Fruit fly (Drosophila melanogaster): ENCODE measurements around the gene kst.

The kst gene

DNA sequence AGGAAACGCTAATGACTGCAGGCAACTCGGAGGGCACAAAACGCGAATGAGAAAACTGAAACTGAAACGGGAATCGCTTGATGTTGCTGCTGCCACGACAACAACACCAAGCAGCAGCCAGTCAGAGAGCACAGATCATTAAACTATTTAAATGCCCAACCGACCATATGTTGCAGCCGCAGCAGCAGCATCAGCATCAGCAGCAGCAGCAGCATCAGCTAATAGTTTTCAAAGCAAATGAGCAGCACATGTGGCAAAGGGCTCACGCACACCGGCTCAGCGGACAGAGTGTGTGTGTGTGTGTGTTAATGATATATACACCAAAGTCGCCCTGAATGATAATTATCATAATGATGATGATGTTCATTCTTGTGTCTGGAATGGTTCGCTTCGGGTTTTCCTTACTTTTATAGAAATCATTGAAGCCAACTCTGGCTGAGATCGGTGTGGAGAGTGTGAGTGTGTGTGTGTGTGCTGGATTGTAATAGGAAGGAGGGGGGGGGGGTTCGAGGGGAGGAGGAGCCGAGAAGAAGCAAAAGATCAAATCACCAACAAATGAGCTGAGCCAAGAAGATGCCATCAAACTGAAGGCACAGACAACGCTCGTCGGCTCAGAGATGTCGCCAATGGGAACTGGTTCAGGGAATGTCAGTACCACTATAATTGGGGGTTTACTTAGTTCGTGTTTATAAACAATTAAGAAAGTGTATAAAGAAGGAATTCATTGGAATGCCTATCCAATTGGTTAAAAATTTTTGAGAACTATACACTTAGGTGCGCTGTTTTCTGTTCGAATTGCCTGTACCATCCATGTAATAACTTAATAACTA, 72.4 kb downstream of the kst start (continued):
- TF ChIP-seq zen (tag; optimal IDR thresholded peaks at IDR 0.05) (peak; percentile 77), bbx (GFP tag; IDR thresholded peaks at IDR 0.05; ENCODE audit: partially characterized antibody) (0 out of 2 replicates have a peak, but pooled peaks have one; percentile 27), CG12236 (GFP tag; optimal IDR thresholded peaks at IDR 0.05) (no peak), CG7745 (tag; optimal IDR thresholded peaks at IDR 0.05) (peak; percentile 5), CG10147 (GFP tag; optimal IDR thresholded peaks at IDR 0.05) (no peak), sd (tag; optimal IDR thresholded peaks at IDR 0.05) (no peak), croc (GFP tag; conservative IDR thresholded peaks at IDR 0.05) (no peak), PHDP (tag; optimal IDR thresholded peaks at IDR 0.05) (no peak), sc (optimal IDR thresholded peaks at IDR 0.05) (no peak), sc (GFP tag; optimal IDR thresholded peaks at IDR 0.05) (no peak), CG12769 (tag; optimal IDR thresholded peaks at IDR 0.05) (peak; percentile 26), fru (optimal IDR thresholded peaks at IDR 0.05) (no peak), lab (GFP tag; optimal IDR thresholded peaks at IDR 0.05) (no peak), CG18599 (GFP tag; optimal IDR thresholded peaks at IDR 0.05) (no peak), CG17359 (tag; optimal IDR thresholded peaks at IDR 0.05) (no peak), sisA (GFP tag; IDR thresholded peaks at IDR 0.05) (no peak), CG2199 (GFP tag; IDR thresholded peaks at IDR 0.05) (peak; percentile 66; the same call in 1 of the 3 replicates), E2f1 (GFP tag; IDR thresholded peaks at IDR 0.05) (no peak), Xrp1 (GFP tag; IDR thresholded peaks at IDR 0.05) (no peak), ap (GFP tag; IDR thresholded peaks at IDR 0.05) (no peak), pros (GFP tag; optimal IDR thresholded peaks at IDR 0.05) (peak; percentile 85), Bgb (GFP tag; IDR thresholded peaks at IDR 0.05; ENCODE audit: partially characterized antibody) (no peak), tll (GFP tag; optimal IDR thresholded peaks at IDR 0.05) (peak in 1 of 2 experiments; percentile 71), CG31224 (GFP tag; IDR thresholded peaks at IDR 0.05) (no peak), Nf-YC (tag; optimal IDR thresholded peaks at IDR 0.05) (no peak), Sry-δ (GFP tag; optimal IDR thresholded peaks at IDR 0.05) (no peak), unpg (GFP tag; optimal IDR thresholded peaks at IDR 0.05) (no peak), Dek (tag; optimal IDR thresholded peaks at IDR 0.05) (no peak)

DNA sequence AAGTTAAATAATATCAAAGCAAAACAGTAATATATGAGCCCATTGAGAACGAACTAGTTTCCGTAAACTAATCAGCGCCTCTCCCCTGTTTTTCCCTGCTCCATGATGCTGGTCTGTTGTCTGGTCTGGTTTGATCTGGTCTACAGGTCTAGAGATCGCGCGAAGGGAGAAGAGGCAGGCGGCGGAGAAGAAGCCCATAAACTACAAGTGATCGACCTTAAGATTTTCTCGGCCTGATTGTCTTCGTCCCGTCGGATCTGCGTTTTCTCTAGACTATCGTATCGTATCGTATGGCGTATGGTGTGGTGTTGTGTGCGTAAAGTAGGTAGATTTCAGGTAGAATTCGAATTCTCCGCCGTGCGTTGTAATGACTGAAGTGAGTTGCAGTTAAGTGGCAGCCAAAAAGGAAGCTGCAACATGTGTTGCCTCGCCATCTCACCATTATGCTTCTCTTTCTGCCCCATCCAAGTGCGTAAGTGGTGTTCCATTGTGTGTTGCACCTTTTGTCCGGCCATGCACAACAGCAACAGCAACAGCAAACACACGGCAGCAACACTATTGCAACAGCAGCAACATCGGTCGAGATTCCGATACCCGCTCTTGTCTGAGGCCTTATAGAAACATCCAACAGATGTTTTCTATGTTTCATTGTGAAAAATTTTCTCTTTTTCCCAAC, 73.1 kb downstream of the kst start:
- TF ChIP-seq insv (GFP tag; optimal IDR thresholded peaks at IDR 0.05) (peak in 1 of 2 experiments; percentile 5), cg (GFP tag; optimal IDR thresholded peaks at IDR 0.05) (peak; percentile 24), tll (GFP tag; optimal IDR thresholded peaks at IDR 0.05) (peak in 1 of 2 experiments; percentile 76), CG15514 (GFP tag; optimal IDR thresholded peaks at IDR 0.05) (peak; percentile 70), crol (GFP tag; IDR thresholded peaks at IDR 0.05) (peak; percentile 73), Ptx1 (GFP tag; IDR thresholded peaks at IDR 0.05) (no peak), CG2120 (GFP tag; optimal IDR thresholded peaks at IDR 0.05) (no peak), sens (GFP tag) (peak; percentile 87), row (GFP tag; IDR thresholded peaks at IDR 0.05) (no peak), odd (GFP tag; optimal IDR thresholded peaks at IDR 0.05) (peak; percentile 34), Scr (GFP tag; IDR thresholded peaks at IDR 0.05; ENCODE audit: partially characterized antibody) (0 out of 2 replicates have a peak, but pooled peaks have one; percentile 12), CG12769 (tag; optimal IDR thresholded peaks at IDR 0.05) (peak; percentile 51), Med (GFP tag) (peak; percentile 3), twi (tag; optimal IDR thresholded peaks at IDR 0.05) (peak; percentile 99), dysf (GFP tag; IDR thresholded peaks at IDR 0.05) (no peak), Hsf (GFP tag; optimal IDR thresholded peaks at IDR 0.05) (no peak), BEAF-32 (GFP tag; optimal IDR thresholded peaks at IDR 0.05) (peak; percentile 22), CG7745 (tag; optimal IDR thresholded peaks at IDR 0.05) (peak; percentile 35), gem (tag; optimal IDR thresholded peaks at IDR 0.05) (peak; percentile 84), amos (GFP tag; IDR thresholded peaks at IDR 0.05; ENCODE audit: partially characterized antibody) (0 out of 2 replicates have a peak, but pooled peaks have one; percentile 22), pros (GFP tag; optimal IDR thresholded peaks at IDR 0.05) (peak; percentile 67), kni (GFP tag; optimal IDR thresholded peaks at IDR 0.05) (peak; percentile 31), chinmo (GFP tag; IDR thresholded peaks at IDR 0.05; ENCODE audit: partially characterized antibody) (0 out of 4 replicates have a peak, but pooled peaks have one; percentile 45)
